Fruit fly (Drosophila melanogaster) whole organism, embryonic: ENCODE measurements around the gene dpr14.

Experiments
- Adf1 ChIP-seq: fragments of 200-800 bp; sonication (Bioruptor generic); IDR thresholded peaks from 2 replicates; pipeline ENCODE4 v1.3.6; 2022; ENCODE audit warnings: missing biosample characterization, missing genetic modification characterization
- Asciz ChIP-seq: fragments of 200-800 bp; sonication (Bioruptor generic); optimal IDR thresholded peaks from 2 replicates; lab custom pipeline; 2017; ENCODE audit warnings: missing biosample characterization, mild to moderate bottlenecking, missing genetic modification characterization, missing genetic modification reagents
- Awh ChIP-seq: fragments of 200-800 bp; sonication (Bioruptor generic); IDR thresholded peaks from 2 replicates; pipeline ENCODE4, ENCODE4 v1.3.6; 2022; ENCODE audit warnings: missing biosample characterization, missing genetic modification characterization
- CG10274 ChIP-seq: fragments of 200-800 bp; sonication (Bioruptor generic); optimal IDR thresholded peaks from 3 replicates; lab custom pipeline; 2017; ENCODE audit warnings: missing biosample characterization, mild to moderate bottlenecking, missing genetic modification characterization
- CG11504 ChIP-seq: fragments of 200-800 bp; sonication (Bioruptor generic); optimal IDR thresholded peaks from 3 replicates; lab custom pipeline; 2019; ENCODE audit warnings: missing biosample characterization, mild to moderate bottlenecking, missing genetic modification characterization, moderate library complexity
- CG17186 ChIP-seq: fragments of 200-800 bp; sonication (Bioruptor generic); optimal IDR thresholded peaks from 3 replicates; lab custom pipeline; 2017; ENCODE audit warnings: missing biosample characterization, missing genetic modification reagents, missing genetic modification characterization
- CG17328 ChIP-seq: fragments of 200-800 bp; sonication (Bioruptor generic); IDR thresholded peaks from 2 replicates; pipeline ENCODE4 v1.3.6; 2022; ENCODE audit warnings: missing biosample characterization, missing genetic modification characterization
- CG2120 ChIP-seq: fragments of 200-800 bp; sonication (Bioruptor generic); optimal IDR thresholded peaks from 3 replicates; lab custom pipeline; 2016; ENCODE audit warnings: missing biosample characterization, missing genetic modification characterization
- CG32532 ChIP-seq: fragments of 200-800 bp; sonication (Bioruptor generic); IDR thresholded peaks from 2 replicates; pipeline ENCODE4 v1.3.6; 2022; ENCODE audit warnings: missing biosample characterization, missing genetic modification characterization
- CG34224 ChIP-seq: fragments of 200-800 bp; sonication (Bioruptor generic); IDR thresholded peaks from 3 replicates; pipeline ENCODE4 v1.3.6; 2022; ENCODE audit warnings: missing biosample characterization, missing genetic modification characterization; ENCODE audit not compliant: partially characterized antibody
- CG3838 ChIP-seq: fragments of 200-800 bp; sonication (Bioruptor generic); optimal IDR thresholded peaks from 3 replicates; lab custom pipeline; 2016; ENCODE audit warnings: missing biosample characterization, missing genetic modification characterization
- CG4328 ChIP-seq: fragments of 200-800 bp; sonication (Bioruptor generic); optimal IDR thresholded peaks from 3 replicates; lab custom pipeline; 2017; ENCODE audit warnings: missing biosample characterization, missing genetic modification reagents, missing genetic modification characterization
- CG4730 ChIP-seq: fragments of 200-800 bp; sonication (Bioruptor generic); IDR thresholded peaks from 2 replicates; pipeline ENCODE4 v1.3.6; 2022; ENCODE audit warnings: missing biosample characterization, missing genetic modification characterization
- CG5180 ChIP-seq: fragments of 200-800 bp; sonication (Bioruptor generic); optimal IDR thresholded peaks from 3 replicates; lab custom pipeline; 2017; ENCODE audit warnings: missing biosample characterization, missing genetic modification characterization, mild to moderate bottlenecking, moderate library complexity, missing genetic modification reagents
- CG6791 ChIP-seq: fragments of 200-800 bp; sonication (Bioruptor generic); IDR thresholded peaks from 3 replicates; pipeline ENCODE4 v1.3.6; 2022; ENCODE audit warnings: missing biosample characterization, missing genetic modification characterization; ENCODE audit not compliant: partially characterized antibody
- CG7556 ChIP-seq: fragments of 200-800 bp; sonication (Bioruptor generic); optimal IDR thresholded peaks from 2 replicates; lab custom pipeline; 2017; ENCODE audit warnings: missing biosample characterization, mild to moderate bottlenecking, missing genetic modification characterization
- CTCF ChIP-seq: fragments of 200-800 bp; sonication (Bioruptor generic); optimal IDR thresholded peaks from 2 replicates; lab custom pipeline; 2017; ENCODE audit warnings: missing biosample characterization, mild to moderate bottlenecking, missing genetic modification characterization, moderate library complexity
- Dip2 ChIP-seq: fragments of 200-800 bp; sonication (Bioruptor generic); IDR thresholded peaks from 2 replicates; pipeline ENCODE4 v1.3.6; 2022; ENCODE audit warnings: missing biosample characterization, missing genetic modification characterization
- E2f1 ChIP-seq: fragments of 200-800 bp; sonication (Bioruptor generic); IDR thresholded peaks from 2 replicates; pipeline ENCODE4 v1.3.6; 2022; ENCODE audit warnings: missing biosample characterization, missing genetic modification characterization
- GATAe ChIP-seq: fragments of 200-800 bp; sonication (Bioruptor generic); conservative IDR thresholded peaks from 2 replicates; pipeline ENCODE4 v1.3.6; 2022; ENCODE audit warnings: missing biosample characterization, missing genetic modification characterization
- H15 ChIP-seq: fragments of 200-800 bp; sonication (Bioruptor generic); IDR thresholded peaks from 3 replicates; pipeline ENCODE4 v1.3.6; 2022; ENCODE audit warnings: missing biosample characterization, missing genetic modification characterization
- HLHmδ ChIP-seq: fragments of 200-800 bp; sonication (Bioruptor generic); optimal IDR thresholded peaks from 2 replicates; lab custom pipeline; 2018; ENCODE audit warnings: missing biosample characterization, mild to moderate bottlenecking, missing genetic modification characterization, moderate library complexity
- Kr ChIP-seq: fragments of 200-800 bp; sonication (Bioruptor generic); optimal IDR thresholded peaks from 2 replicates; lab custom pipeline; 2017; ENCODE audit warnings: missing biosample characterization, mild to moderate bottlenecking, missing genetic modification characterization
- Lim3 ChIP-seq: fragments of 200-800 bp; sonication (Bioruptor generic); IDR thresholded peaks from 2 replicates; pipeline ENCODE4 v1.3.6; 2022; ENCODE audit warnings: missing biosample characterization, missing genetic modification characterization
- Lpt ChIP-seq: fragments of >200 bp; optimal IDR thresholded peaks from 2 replicates; lab custom pipeline; 2018; ENCODE audit warnings: missing biosample characterization, missing genetic modification characterization
- MTF-1 ChIP-seq: fragments of 200-800 bp; sonication (Bioruptor generic); optimal IDR thresholded peaks from 2 replicates; lab custom pipeline; 2018; ENCODE audit warnings: missing biosample characterization, mild to moderate bottlenecking, missing genetic modification characterization, borderline replicate concordance
- Side ChIP-seq: fragments of 200-800 bp; sonication (Bioruptor generic); optimal IDR thresholded peaks from 2 replicates; lab custom pipeline; 2016; ENCODE audit warnings: missing biosample characterization, missing genetic modification characterization
- Stat92E ChIP-seq, 3 experiments: fragments of >200 bp in 2 of 3; fragments of 200-800 bp in 1 of 3; sonication (Bioruptor generic) in 1 of 3; optimal IDR thresholded peaks; 2 replicates each; lab custom pipeline; 2017 to 2019; ENCODE audit warnings: missing biosample characterization in 3 of 3, missing genetic modification characterization in 3 of 3, mild to moderate bottlenecking in 1 of 3, moderate library complexity in 1 of 3
- ac ChIP-seq: fragments of 200-800 bp; sonication (Bioruptor generic); optimal IDR thresholded peaks from 3 replicates; lab custom pipeline; 2017; ENCODE audit warnings: missing biosample characterization, mild to moderate bottlenecking, missing genetic modification characterization
- aop ChIP-seq: fragments of 200-800 bp; sonication (Bioruptor generic); IDR thresholded peaks from 2 replicates; pipeline ENCODE4 v1.3.6; 2022; ENCODE audit warnings: missing biosample characterization, missing genetic modification characterization
- bcd ChIP-seq: fragments of 200-800 bp; sonication (Bioruptor generic); optimal IDR thresholded peaks from 2 replicates; lab custom pipeline; 2017; ENCODE audit warnings: missing biosample characterization, mild to moderate bottlenecking, missing genetic modification characterization
- crp ChIP-seq, 2 experiments: fragments of 200-800 bp; sonication (Bioruptor generic); optimal IDR thresholded peaks; 2 replicates in 1 of 2; 3 replicates in 1 of 2; lab custom pipeline; 2017; ENCODE audit warnings: missing biosample characterization in 2 of 2, missing genetic modification characterization in 2 of 2, mild to moderate bottlenecking in 1 of 2, moderate library complexity in 1 of 2
- da ChIP-seq: fragments of 200-800 bp; sonication (Bioruptor generic); optimal IDR thresholded peaks from 2 replicates; lab custom pipeline; 2016; ENCODE audit warnings: missing biosample characterization, missing genetic modification characterization
- dmrt99B ChIP-seq: fragments of 200-800 bp; sonication (Bioruptor generic); optimal IDR thresholded peaks from 2 replicates; lab custom pipeline; 2018; ENCODE audit warnings: missing biosample characterization, mild to moderate bottlenecking, missing genetic modification characterization, moderate library complexity
- emc ChIP-seq: fragments of 200-800 bp; sonication (Bioruptor generic); optimal IDR thresholded peaks from 2 replicates; lab custom pipeline; 2016; ENCODE audit warnings: missing biosample characterization, missing genetic modification characterization
- ems ChIP-seq: fragments of 200-800 bp; sonication (Bioruptor generic); optimal IDR thresholded peaks from 3 replicates; lab custom pipeline; 2016; ENCODE audit warnings: missing biosample characterization, missing genetic modification characterization
- fu2 ChIP-seq: fragments of 200-800 bp; sonication (Bioruptor generic); optimal IDR thresholded peaks from 2 replicates; lab custom pipeline; 2016; ENCODE audit warnings: missing biosample characterization, missing genetic modification characterization
- gcm ChIP-seq: fragments of 200-800 bp; sonication (Bioruptor generic); optimal IDR thresholded peaks from 2 replicates; lab custom pipeline; 2019; ENCODE audit warnings: missing biosample characterization, mild to moderate bottlenecking, missing genetic modification characterization, moderate library complexity
- gfzf ChIP-seq: fragments of 200-800 bp; sonication (Bioruptor generic); optimal IDR thresholded peaks from 2 replicates; lab custom pipeline; 2016; ENCODE audit warnings: missing biosample characterization, mild to moderate bottlenecking, missing genetic modification characterization, moderate library complexity
- kah ChIP-seq: fragments of 200-800 bp; sonication (Bioruptor generic); optimal IDR thresholded peaks from 2 replicates; lab custom pipeline; 2018; ENCODE audit warnings: missing biosample characterization, mild to moderate bottlenecking, missing genetic modification characterization
- knrl ChIP-seq: fragments of 200-800 bp; sonication (Bioruptor generic); IDR thresholded peaks from 3 replicates; pipeline ENCODE4 v1.3.6; 2022; ENCODE audit warnings: missing biosample characterization, missing genetic modification characterization; ENCODE audit not compliant: partially characterized antibody
- ro ChIP-seq: fragments of 200-800 bp; sonication (Bioruptor generic); IDR thresholded peaks from 2 replicates; pipeline ENCODE4 v1.3.6; 2022; ENCODE audit warnings: missing biosample characterization, missing genetic modification characterization
- salm ChIP-seq: fragments of 200-800 bp; sonication (Bioruptor generic); optimal IDR thresholded peaks from 2 replicates; lab custom pipeline; 2018; ENCODE audit warnings: missing biosample characterization, mild to moderate bottlenecking, missing genetic modification characterization
- sc ChIP-seq, 3 experiments: fragments of >200 bp in 2 of 3; fragments of 200-800 bp in 1 of 3; sonication (Bioruptor generic) in 1 of 3; optimal IDR thresholded peaks; 2 replicates in 2 of 3; 3 replicates in 1 of 3; lab custom pipeline; 2017; ENCODE audit warnings: mild to moderate bottlenecking in 1 of 3, missing biosample characterization in 1 of 3, missing genetic modification characterization in 1 of 3, missing genetic modification reagents in 1 of 3
- slou ChIP-seq: fragments of 200-800 bp; sonication (Bioruptor generic); optimal IDR thresholded peaks from 3 replicates; lab custom pipeline; 2016; ENCODE audit warnings: missing biosample characterization, missing genetic modification characterization
- so ChIP-seq: fragments of 200-800 bp; sonication (Bioruptor generic); IDR thresholded peaks from 3 replicates; pipeline ENCODE4 v1.3.6; 2022; ENCODE audit warnings: missing biosample characterization, missing genetic modification characterization
- tio ChIP-seq: fragments of 200-800 bp; sonication (Bioruptor generic); optimal IDR thresholded peaks from 2 replicates; lab custom pipeline; 2017; ENCODE audit warnings: missing biosample characterization, missing genetic modification characterization, inconsistent platforms

dpr14 gene

DNA sequence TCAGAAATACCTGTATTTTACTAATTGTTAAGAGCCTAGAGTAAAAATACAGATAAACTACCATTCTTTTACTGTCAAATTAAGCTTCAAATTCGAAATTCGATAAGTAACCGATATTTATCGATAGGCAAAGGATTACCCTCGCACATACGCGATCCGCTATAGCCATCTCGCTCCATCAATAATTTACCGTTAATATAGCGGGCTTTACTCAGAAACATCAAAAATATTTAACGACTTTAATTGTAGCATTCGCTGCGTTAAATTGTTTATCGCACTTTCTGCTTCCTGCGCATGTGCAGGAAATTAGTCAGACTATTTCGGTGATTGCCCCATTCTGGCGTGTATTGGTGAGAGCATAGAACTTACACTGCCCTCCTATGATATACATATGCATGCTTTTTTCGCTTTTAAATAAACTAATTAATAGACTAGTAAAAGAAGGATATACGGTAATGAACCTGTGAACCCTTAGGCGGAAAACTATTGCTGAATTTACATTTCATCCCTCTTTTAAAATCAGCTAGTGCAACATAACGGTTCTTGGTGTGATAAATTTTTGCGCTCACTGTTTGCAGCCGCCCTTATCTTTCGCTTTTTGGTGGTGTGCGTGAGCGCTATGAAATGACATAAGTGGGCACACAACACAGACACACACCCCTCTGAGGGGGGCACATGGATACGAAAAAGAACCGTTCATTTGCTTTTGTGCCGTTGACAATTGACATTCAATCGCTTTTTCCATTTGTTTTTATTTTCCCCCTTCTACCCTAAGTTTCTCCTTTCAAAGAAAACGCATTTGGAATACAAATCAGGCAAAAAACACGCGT lies at the start of gene dpr14, which contains the start of gene spidey (continued):
- TF ChIP-seq Awh (GFP tag; lab: Robert Waterston, UW) (peak; percentile 79), Adf1 (GFP tag; lab: Robert Waterston, UW) (peak; percentile 83; the same call in 1 of the 2 replicates), aop (peak; percentile 56; the same call in 1 of the 2 replicates), MTF-1 (GFP tag; lab: Kevin White, UChicago) (peak; percentile 72), GATAe (peak; percentile 93), Kr (GFP tag; lab: Kevin White, UChicago) (no peak), Asciz (GFP tag; lab: Kevin White, UChicago) (peak; percentile 77), Side (GFP tag; lab: Kevin White, UChicago) (peak; percentile 87), CG7556 (GFP tag; lab: Kevin White, UChicago) (peak; percentile 90), Lim3 (GFP tag; lab: Robert Waterston, UW) (peak; percentile 35; the same call in 1 of the 2 replicates), gcm (GFP tag; lab: Kevin White, UChicago) (peak; percentile 93), slou (peak; percentile 26), CG17328 (GFP tag; lab: Robert Waterston, UW) (peak; percentile 85), kah (GFP tag; lab: Kevin White, UChicago) (peak; percentile 69), gfzf (GFP tag; lab: Kevin White, UChicago) (peak; percentile 11), crp (GFP tag; optimal IDR thresholded peaks at IDR 0.05; lab: Kevin White, UChicago) (peak in 1 of 2 experiments; percentile 36), sc (optimal IDR thresholded peaks at IDR 0.05; lab: Kevin White, UChicago) (no peak), sc (GFP tag; optimal IDR thresholded peaks at IDR 0.05; lab: Kevin White, UChicago) (peak; percentile 67), ac (GFP tag; lab: Kevin White, UChicago) (peak; percentile 59), bcd (GFP tag; lab: Kevin White, UChicago) (peak; percentile 91), CG4730 (peak; percentile 76), CG11504 (tag; lab: Kevin White, UChicago) (peak; percentile 89), CG6791 (peak; percentile 52; the same call in 2 of the 3 replicates), fu2 (GFP tag; lab: Kevin White, UChicago) (peak; percentile 89), so (GFP tag; lab: Robert Waterston, UW) (peak; percentile 89), H15 (GFP tag; lab: Robert Waterston, UW) (peak; percentile 79; the same call in 2 of the 3 replicates), CG5180 (GFP tag; lab: Kevin White, UChicago) (peak; percentile 74), Dip2 (GFP tag; lab: Robert Waterston, UW) (0 out of 2 replicates have a peak, but pooled peaks have one; percentile 31), ems (GFP tag; lab: Kevin White, UChicago) (peak; percentile 89), emc (GFP tag; lab: Kevin White, UChicago) (peak; percentile 64), da (peak; percentile 63), HLHmδ (GFP tag; lab: Kevin White, UChicago) (no peak), CG32532 (GFP tag; lab: Robert Waterston, UW) (peak; percentile 94), dmrt99B (peak; percentile 94), tio (GFP tag; lab: Kevin White, UChicago) (no peak), CG2120 (peak; percentile 96), ro (peak; percentile 42; the same call in 1 of the 2 replicates), CG10274 (GFP tag; lab: Kevin White, UChicago) (peak; percentile 69), CG4328 (GFP tag; lab: Kevin White, UChicago) (peak; percentile 87), knrl (GFP tag; lab: Robert Waterston, UW) (no peak), Lpt (GFP tag; lab: Kevin White, UChicago) (no peak), salm (tag; lab: Kevin White, UChicago) (peak; percentile 80), CG17186 (GFP tag; lab: Kevin White, UChicago) (no peak), CG3838 (GFP tag; lab: Kevin White, UChicago) (peak; percentile 62), CG34224 (GFP tag; lab: Robert Waterston, UW) (peak; percentile 46; the same call in 1 of the 3 replicates), CTCF (GFP tag; lab: Kevin White, UChicago) (peak; percentile 42), E2f1 (peak; percentile 91), Stat92E (GFP tag; optimal IDR thresholded peaks at IDR 0.05; lab: Kevin White, UChicago) (no peak)
